Worm (Caenorhabditis elegans) whole organism, late embryonic: Measurements from ENCODE around the gene gid-2.
A peak's percentile ranks its signal among the peaks of the same experiment; 100 is the strongest.

Experiments
- C08G9.2 ChIP-seq: sonication (generic microtip); optimal IDR thresholded peaks from 2 replicates; lab custom pipeline; 2016; ENCODE audit warnings: mild to moderate bottlenecking, missing genetic modification characterization, moderate library complexity, missing compliant biosample characterization
- C38D4.7 ChIP-seq: fragments of 200-800 bp; sonication (Bioruptor generic); optimal IDR thresholded peaks from 2 replicates; lab custom pipeline; 2018; ENCODE audit warnings: mild to moderate bottlenecking, missing genetic modification characterization, moderate library complexity, missing compliant biosample characterization
- F13H6.1 ChIP-seq: sonication (generic microtip); optimal IDR thresholded peaks from 2 replicates; lab custom pipeline; 2016; ENCODE audit warnings: missing genetic modification characterization, missing compliant biosample characterization
- ama-1 ChIP-seq: fragments of 150-350 bp; optimal IDR thresholded peaks from 2 replicates; lab custom pipeline; 2014
- ceh-19 ChIP-seq: fragments of 200-800 bp; sonication (Bioruptor generic); optimal IDR thresholded peaks from 2 replicates; lab custom pipeline; 2018; ENCODE audit warnings: mild to moderate bottlenecking, missing genetic modification characterization, missing compliant biosample characterization
- ceh-2 ChIP-seq: sonication (generic microtip); optimal IDR thresholded peaks from 2 replicates; lab custom pipeline; 2016; ENCODE audit warnings: missing genotype, missing genetic modification characterization, missing compliant biosample characterization
- ceh-22 ChIP-seq: sonication (generic microtip); optimal IDR thresholded peaks from 2 replicates; lab custom pipeline; 2017; ENCODE audit warnings: missing biosample characterization, missing genetic modification characterization
- ceh-24 ChIP-seq: sonication (generic microtip); optimal IDR thresholded peaks from 2 replicates; lab custom pipeline; 2016; ENCODE audit warnings: mild to moderate bottlenecking, missing genetic modification characterization, missing compliant biosample characterization
- ceh-31 ChIP-seq: sonication (generic microtip); optimal IDR thresholded peaks from 2 replicates; lab custom pipeline; 2016; ENCODE audit warnings: missing genetic modification characterization, missing compliant biosample characterization
- ceh-6 ChIP-seq: fragments of 200-800 bp; sonication (Bioruptor generic); optimal IDR thresholded peaks from 2 replicates; lab custom pipeline; 2018; ENCODE audit warnings: mild to moderate bottlenecking, missing genetic modification characterization, missing compliant biosample characterization
- che-1 ChIP-seq: sonication (generic microtip); optimal IDR thresholded peaks from 2 replicates; lab custom pipeline; 2016; ENCODE audit warnings: mild to moderate bottlenecking, missing genetic modification characterization, missing compliant biosample characterization
- dmd-4 ChIP-seq: sonication (generic microtip); optimal IDR thresholded peaks from 2 replicates; lab custom pipeline; 2016; ENCODE audit warnings: borderline replicate concordance, missing genetic modification characterization, missing compliant biosample characterization
- elt-4 ChIP-seq: sonication (generic microtip); optimal IDR thresholded peaks from 2 replicates; lab custom pipeline; 2016; ENCODE audit warnings: missing genetic modification characterization, missing compliant biosample characterization
- ets-4 ChIP-seq: sonication (generic microtip); optimal IDR thresholded peaks from 2 replicates; lab custom pipeline; 2016; ENCODE audit warnings: missing genetic modification characterization, missing compliant biosample characterization
- eyg-1 ChIP-seq: sonication (generic microtip); optimal IDR thresholded peaks from 2 replicates; lab custom pipeline; 2016; ENCODE audit warnings: missing genotype, missing genetic modification characterization, missing compliant biosample characterization
- fax-1 ChIP-seq: sonication (generic microtip); optimal IDR thresholded peaks from 2 replicates; lab custom pipeline; 2016; ENCODE audit warnings: missing genotype, missing genetic modification characterization, missing compliant biosample characterization
- fkh-10 ChIP-seq: fragments of 150-350 bp; optimal IDR thresholded peaks from 2 replicates; lab custom pipeline; 2014; ENCODE audit warnings: missing biosample characterization, missing genetic modification reagents, missing genetic modification characterization
- gmeb-2 ChIP-seq: sonication (generic microtip); optimal IDR thresholded peaks from 2 replicates; lab custom pipeline; 2016; ENCODE audit warnings: missing genetic modification characterization, inconsistent platforms, missing compliant biosample characterization
- hlh-30 ChIP-seq: sonication (generic microtip); optimal IDR thresholded peaks from 2 replicates; lab custom pipeline; 2017; ENCODE audit warnings: antibody characterized with exemption, missing genetic modification characterization, missing compliant biosample characterization; ENCODE audit not compliant: insufficient read depth
- lin-11 ChIP-seq: fragments of 200-800 bp; sonication (Bioruptor generic); optimal IDR thresholded peaks from 2 replicates; lab custom pipeline; 2018; ENCODE audit warnings: mild to moderate bottlenecking, missing genetic modification characterization, missing compliant biosample characterization
- madf-2 ChIP-seq: sonication (generic microtip); optimal IDR thresholded peaks from 2 replicates; lab custom pipeline; 2017; ENCODE audit warnings: missing genetic modification characterization, missing compliant biosample characterization
- nfya-1 ChIP-seq: sonication (generic microtip); optimal IDR thresholded peaks from 2 replicates; lab custom pipeline; 2017; ENCODE audit warnings: missing genetic modification characterization, mild to moderate bottlenecking, missing compliant biosample characterization, antibody characterized with exemption, moderate library complexity
- nhr-232 ChIP-seq: sonication (generic microtip); optimal IDR thresholded peaks from 2 replicates; lab custom pipeline; 2016; ENCODE audit warnings: missing genetic modification characterization, missing compliant biosample characterization
- npax-4 ChIP-seq: sonication (generic microtip); optimal IDR thresholded peaks from 2 replicates; lab custom pipeline; 2016; ENCODE audit warnings: missing genetic modification characterization, missing compliant biosample characterization
- pag-3 ChIP-seq: sonication (generic microtip); optimal IDR thresholded peaks from 2 replicates; lab custom pipeline; 2016; ENCODE audit warnings: missing compliant biosample characterization, missing genetic modification characterization, borderline replicate concordance
- pha-4 ChIP-seq: fragments of 150-350 bp; optimal IDR thresholded peaks from 2 replicates; lab custom pipeline; 2018; ENCODE audit warnings: missing biosample characterization, missing genetic modification reagents, missing genetic modification characterization
- pqm-1 ChIP-seq: sonication (generic microtip); optimal IDR thresholded peaks from 2 replicates; lab custom pipeline; 2016; ENCODE audit warnings: missing genetic modification characterization, missing compliant biosample characterization
- ref-2 ChIP-seq: sonication (generic microtip); optimal IDR thresholded peaks from 2 replicates; lab custom pipeline; 2016; ENCODE audit warnings: missing genetic modification characterization, missing compliant biosample characterization
- rnt-1 ChIP-seq: sonication (generic microtip); optimal IDR thresholded peaks from 2 replicates; lab custom pipeline; 2016; ENCODE audit warnings: missing genetic modification characterization, missing compliant biosample characterization
- sdc-2 ChIP-seq: sonication (generic microtip); optimal IDR thresholded peaks from 2 replicates; lab custom pipeline; 2016; ENCODE audit warnings: missing genotype, missing genetic modification characterization, missing compliant biosample characterization
- sox-2 ChIP-seq: fragments of 200-800 bp; sonication (Bioruptor generic); IDR thresholded peaks from 2 replicates; pipeline ENCODE4 v1.3.6; 2022; ENCODE audit warnings: missing genetic modification reagents, missing genetic modification characterization, missing compliant biosample characterization
- tbx-2 ChIP-seq: sonication (generic microtip); optimal IDR thresholded peaks from 2 replicates; lab custom pipeline; 2016; ENCODE audit warnings: missing genetic modification characterization, missing compliant biosample characterization
- ttx-3 ChIP-seq: sonication (generic microtip); optimal IDR thresholded peaks from 2 replicates; lab custom pipeline; 2016; ENCODE audit warnings: missing genetic modification reagents, missing genetic modification characterization, missing compliant biosample characterization
- unc-3 ChIP-seq, 2 experiments: fragments of 200-800 bp in 1 of 2; sonication (Bioruptor generic) in 1 of 2; sonication (generic microtip) in 1 of 2; conservative IDR thresholded peaks in 1 of 2; optimal IDR thresholded peaks in 1 of 2; 2 replicates each; pipeline versions ENCODE4 v1.3.6 to Lab custom; 2016 to 2022; ENCODE audit warnings: missing compliant biosample characterization in 2 of 2, missing genetic modification characterization in 2 of 2, missing genetic modification reagents in 1 of 2
- unc-42 ChIP-seq: sonication (generic microtip); optimal IDR thresholded peaks from 2 replicates; lab custom pipeline; 2016; ENCODE audit warnings: missing genotype, missing genetic modification characterization, missing compliant biosample characterization
- unc-55 ChIP-seq: sonication (generic microtip); optimal IDR thresholded peaks from 2 replicates; lab custom pipeline; 2017; ENCODE audit warnings: missing biosample characterization, missing genetic modification reagents, missing genetic modification characterization
- unc-86 ChIP-seq: sonication (generic microtip); optimal IDR thresholded peaks from 2 replicates; lab custom pipeline; 2016; ENCODE audit warnings: missing genetic modification characterization, missing compliant biosample characterization
- ztf-16 ChIP-seq: sonication (generic microtip); optimal IDR thresholded peaks from 2 replicates; lab custom pipeline; 2017; ENCODE audit warnings: missing genetic modification characterization, missing compliant biosample characterization

gid-2 gene

ce11 chrX:2403724-2404123 is 35.0 kb downstream of the gid-2 start, which contains the start of gene C43H6.4:
Gene C43H6.4 (plus strand): TSS chrX:2404024.
- TF ChIP-seq ceh-6 (GFP tag; lab: Kevin White, UChicago): no peak
- no peak for TF ChIP-seq che-1 (tag; lab: Kevin White, UChicago)
- TF ChIP-seq ztf-16 (tag; lab: Kevin White, UChicago): no peak
- no peak for TF ChIP-seq ttx-3 (tag; lab: Kevin White, UChicago)
- TF ChIP-seq dmd-4: no peak
- no peak for TF ChIP-seq C38D4.7 (GFP tag; lab: Kevin White, UChicago)
- TF ChIP-seq ceh-2 (tag; lab: Kevin White, UChicago): no peak
- no peak for TF ChIP-seq ref-2
- no peak for TF ChIP-seq lin-11
- no peak for TF ChIP-seq nfya-1 (tag; lab: Kevin White, UChicago)
- no peak for TF ChIP-seq eyg-1 (tag; lab: Kevin White, UChicago)
- no peak for TF ChIP-seq ceh-22 (tag; lab: Kevin White, UChicago)
- TF ChIP-seq hlh-30: no peak
- no peak for TF ChIP-seq tbx-2 (tag; lab: Kevin White, UChicago)
- TF ChIP-seq sox-2: no peak

- TF ChIP-seq ceh-19 (no peak), ceh-24 (no peak), unc-42 (peak; percentile 40), hlh-30 (peak; percentile 36), eyg-1 (tag; lab: Kevin White, UChicago) (no peak), unc-3 (GFP tag; conservative IDR thresholded peaks at IDR 0.05; lab: Robert Waterston, UW) (no peak), unc-3 (tag; optimal IDR thresholded peaks at IDR 0.05; lab: Kevin White, UChicago) (no peak), ets-4 (tag; lab: Kevin White, UChicago) (no peak), C08G9.2 (tag; lab: Kevin White, UChicago) (no peak), ceh-31 (tag; lab: Kevin White, UChicago) (peak; percentile 47), sdc-2 (tag; lab: Kevin White, UChicago) (peak; percentile 33), unc-55 (GFP tag; lab: Kevin White, UChicago) (peak; percentile 71), nfya-1 (tag; lab: Kevin White, UChicago) (peak; percentile 85), pha-4 (tag; lab: Kevin White, UChicago) (no peak)
Observed at ce11 chrX:2401883-2402282, 36.9 kb downstream of the gid-2 start, which contains the start of gene dhhc-9. Gene dhhc-9 (minus strand): TSS chrX:2402036.

- no peak for TF ChIP-seq dmd-4
- no peak for TF ChIP-seq ama-1 (lab: Kevin White, UChicago)
- no peak for TF ChIP-seq unc-55 (GFP tag; lab: Kevin White, UChicago)
- TF ChIP-seq madf-2: no peak
- no peak for TF ChIP-seq pqm-1 (tag; lab: Kevin White, UChicago)
- no peak for TF ChIP-seq npax-4 (tag; lab: Kevin White, UChicago)
- no peak for TF ChIP-seq gmeb-2 (tag; lab: Kevin White, UChicago)
- TF ChIP-seq fkh-10 (GFP tag; lab: Kevin White, UChicago): no peak
- TF ChIP-seq ceh-24: no peak
- TF ChIP-seq unc-86 (tag; lab: Kevin White, UChicago): no peak
- TF ChIP-seq lin-11: no peak
Observed at ce11 chrX:2394983-2395382, 43.8 kb downstream of the gid-2 start, which contains the start of gene C43H6.6. Gene C43H6.6 (plus strand): TSS chrX:2395283.

- TF ChIP-seq F13H6.1 (tag; lab: Kevin White, UChicago): no peak
- no peak for TF ChIP-seq eyg-1 (tag; lab: Kevin White, UChicago)
- no peak for TF ChIP-seq nhr-232 (tag; lab: Kevin White, UChicago)
- no peak for TF ChIP-seq pag-3 (tag; lab: Kevin White, UChicago)
- TF ChIP-seq ceh-31 (tag; lab: Kevin White, UChicago): no peak
- TF ChIP-seq che-1 (tag; lab: Kevin White, UChicago): no peak
- no peak for TF ChIP-seq ztf-16 (tag; lab: Kevin White, UChicago)
- TF ChIP-seq pha-4 (tag; lab: Kevin White, UChicago): no peak
- TF ChIP-seq elt-4 (tag; lab: Kevin White, UChicago): no peak
- TF ChIP-seq rnt-1: no peak
- TF ChIP-seq fax-1 (tag; lab: Kevin White, UChicago): no peak
- TF ChIP-seq C38D4.7 (GFP tag; lab: Kevin White, UChicago): no peak
- TF ChIP-seq ceh-24: no peak
- TF ChIP-seq ref-2: no peak
Observed at ce11 chrX:2386922-2387566, 51.7 kb downstream of the gid-2 start.
